Fruit fly (Drosophila melanogaster) whole organism, pupa: Measurements from ENCODE around the gene ND-30.

Experiments used
- CG10348 ChIP-seq: fragments of 200-800 bp; sonication (Bioruptor generic); IDR thresholded peaks from 2 replicates; pipeline ENCODE4 v1.3.6; 2022; ENCODE audit warnings: missing biosample characterization, missing genetic modification characterization
- CG12605 ChIP-seq: fragments of 200-800 bp; sonication (Bioruptor generic); IDR thresholded peaks from 2 replicates; pipeline ENCODE4 v1.3.6; 2022; ENCODE audit warnings: missing biosample characterization, missing genetic modification characterization
- CG13204 ChIP-seq: fragments of 200-800 bp; sonication (Bioruptor generic); optimal IDR thresholded peaks from 2 replicates; lab custom pipeline; 2018; ENCODE audit warnings: missing biosample characterization, mild to moderate bottlenecking, missing genetic modification characterization, moderate library complexity
- CG14655 ChIP-seq: fragments of 200-800 bp; sonication (Bioruptor generic); optimal IDR thresholded peaks from 3 replicates; lab custom pipeline; 2017; ENCODE audit warnings: mild to moderate bottlenecking, missing biosample characterization, missing genetic modification reagents, missing genetic modification characterization
- CG15710 ChIP-seq: fragments of 200-800 bp; sonication (Bioruptor generic); optimal IDR thresholded peaks from 2 replicates; lab custom pipeline; 2018; ENCODE audit warnings: missing biosample characterization, mild to moderate bottlenecking, missing genetic modification characterization, moderate library complexity
- CG17806 ChIP-seq: fragments of 200-800 bp; sonication (Bioruptor generic); optimal IDR thresholded peaks from 2 replicates; lab custom pipeline; 2018; ENCODE audit warnings: missing biosample characterization, mild to moderate bottlenecking, missing genetic modification characterization, moderate library complexity
- CG32121 ChIP-seq: fragments of 200-800 bp; sonication (Bioruptor generic); IDR thresholded peaks from 2 replicates; pipeline ENCODE4 v1.3.6; 2022; ENCODE audit warnings: missing biosample characterization, missing genetic modification characterization
- CG34367 ChIP-seq: fragments of 200-800 bp; sonication (Bioruptor generic); optimal IDR thresholded peaks from 2 replicates; lab custom pipeline; 2018; ENCODE audit warnings: missing biosample characterization, mild to moderate bottlenecking, missing genetic modification characterization
- CG4496 ChIP-seq: fragments of 200-800 bp; sonication (Bioruptor generic); IDR thresholded peaks from 3 replicates; pipeline ENCODE4 v1.3.6; 2022; ENCODE audit warnings: missing biosample characterization, missing genetic modification characterization
- CG8159 ChIP-seq: fragments of 200-800 bp; sonication (Bioruptor generic); optimal IDR thresholded peaks from 3 replicates; lab custom pipeline; 2018; ENCODE audit warnings: missing biosample characterization, mild to moderate bottlenecking, missing genetic modification characterization, moderate library complexity
- CG8301 ChIP-seq: fragments of 200-800 bp; sonication (Bioruptor generic); optimal IDR thresholded peaks from 2 replicates; lab custom pipeline; 2018; ENCODE audit warnings: missing biosample characterization, mild to moderate bottlenecking, missing genetic modification characterization
- CG9948 ChIP-seq: fragments of 200-800 bp; sonication (Bioruptor generic); optimal IDR thresholded peaks from 2 replicates; lab custom pipeline; 2018; ENCODE audit warnings: missing biosample characterization, mild to moderate bottlenecking, missing genetic modification characterization, moderate library complexity
- D1 ChIP-seq: fragments of 200-800 bp; sonication (Bioruptor generic); optimal IDR thresholded peaks from 2 replicates; lab custom pipeline; 2018; ENCODE audit warnings: missing biosample characterization, mild to moderate bottlenecking, missing genetic modification characterization, moderate library complexity
- EcR ChIP-seq: fragments of 200-800 bp; sonication (Bioruptor generic); optimal IDR thresholded peaks from 3 replicates; lab custom pipeline; 2019; ENCODE audit warnings: missing biosample characterization, missing genetic modification characterization, mild to moderate bottlenecking, moderate library complexity, missing genetic modification reagents
- Ets98B ChIP-seq: fragments of 200-800 bp; sonication (Bioruptor generic); IDR thresholded peaks from 2 replicates; pipeline ENCODE4 v1.3.6; 2022; ENCODE audit warnings: missing biosample characterization, missing genetic modification characterization
- Pif1A ChIP-seq: fragments of 200-800 bp; sonication (Bioruptor generic); optimal IDR thresholded peaks from 3 replicates; lab custom pipeline; 2016; ENCODE audit warnings: missing biosample characterization, missing genetic modification characterization
- Pif1B ChIP-seq: fragments of 200-800 bp; sonication (Bioruptor generic); optimal IDR thresholded peaks from 3 replicates; lab custom pipeline; 2016; ENCODE audit warnings: missing biosample characterization, missing genetic modification characterization
- Snoo ChIP-seq: fragments of 200-800 bp; sonication (Bioruptor generic); optimal IDR thresholded peaks from 3 replicates; lab custom pipeline; 2017; ENCODE audit warnings: missing biosample characterization, mild to moderate bottlenecking, missing genetic modification characterization, inconsistent platforms
- fd96Ca ChIP-seq: fragments of 200-800 bp; sonication (Bioruptor generic); IDR thresholded peaks from 3 replicates; pipeline ENCODE4 v1.3.6; 2022; ENCODE audit warnings: missing biosample characterization, missing genetic modification characterization
- gl ChIP-seq: fragments of 200-800 bp; sonication (Bioruptor generic); optimal IDR thresholded peaks from 2 replicates; lab custom pipeline; 2018; ENCODE audit warnings: missing biosample characterization, mild to moderate bottlenecking, missing genetic modification characterization
- rn ChIP-seq: fragments of 200-800 bp; sonication (Bioruptor generic); IDR thresholded peaks from 2 replicates; pipeline ENCODE4 v1.3.6; 2022; ENCODE audit warnings: missing biosample characterization, missing genetic modification characterization

The ND-30 gene

DNA sequence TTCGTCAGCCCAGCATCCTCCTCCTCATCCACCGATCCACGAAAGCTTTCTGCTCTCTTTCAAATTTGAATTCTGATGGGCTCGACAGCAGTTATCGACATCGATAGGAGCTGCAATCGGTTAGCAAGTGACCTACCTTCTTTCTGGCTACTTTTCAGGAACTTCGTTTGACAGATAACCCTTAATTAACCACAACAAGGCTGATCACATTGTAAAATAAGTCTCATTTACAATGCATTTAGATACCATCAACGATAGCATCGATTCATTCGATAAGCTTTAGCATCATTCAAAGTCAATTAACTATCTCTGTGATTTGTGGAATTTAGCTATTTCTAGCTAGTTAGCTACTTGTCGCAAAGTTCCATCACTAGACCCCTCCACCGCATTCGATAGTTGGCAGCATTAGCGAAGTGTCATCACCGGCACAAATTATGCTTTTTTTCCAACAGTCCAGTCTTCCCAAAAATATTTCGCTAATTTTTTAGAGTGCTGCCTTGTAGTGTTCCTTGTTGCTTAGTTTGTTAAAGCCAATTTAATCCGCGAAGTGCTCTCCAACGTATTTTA is 19.2 kb upstream of the ND-30 start, which contains the start of the genes MnM and Girdin:
Gene MnM (minus strand): TSS at position 51 of the 567 bp plus-strand sequence.
Gene Girdin (plus strand): TSS at position 401 of the 567 bp plus-strand sequence.
- TF ChIP-seq fd96Ca (GFP tag; lab: Robert Waterston, UW) (0 out of 3 replicates have a peak, but pooled peaks have one; percentile 53), Pif1B (GFP tag; lab: Kevin White, UChicago) (no peak), gl (tag; lab: Kevin White, UChicago) (no peak), CG17806 (tag; lab: Kevin White, UChicago) (no peak), CG34367 (tag; lab: Kevin White, UChicago) (no peak), CG14655 (GFP tag; lab: Kevin White, UChicago) (no peak), CG4496 (GFP tag; lab: Robert Waterston, UW) (no peak), EcR (GFP tag; lab: Kevin White, UChicago) (peak; percentile 7), CG32121 (GFP tag; lab: Robert Waterston, UW) (peak; percentile 35; the same call in 1 of the 2 replicates), rn (GFP tag; lab: Robert Waterston, UW) (no peak), CG10348 (GFP tag; lab: Robert Waterston, UW) (peak; percentile 16; the same call in 1 of the 2 replicates), CG8301 (no peak), CG12605 (GFP tag; lab: Robert Waterston, UW) (no peak)

DNA sequence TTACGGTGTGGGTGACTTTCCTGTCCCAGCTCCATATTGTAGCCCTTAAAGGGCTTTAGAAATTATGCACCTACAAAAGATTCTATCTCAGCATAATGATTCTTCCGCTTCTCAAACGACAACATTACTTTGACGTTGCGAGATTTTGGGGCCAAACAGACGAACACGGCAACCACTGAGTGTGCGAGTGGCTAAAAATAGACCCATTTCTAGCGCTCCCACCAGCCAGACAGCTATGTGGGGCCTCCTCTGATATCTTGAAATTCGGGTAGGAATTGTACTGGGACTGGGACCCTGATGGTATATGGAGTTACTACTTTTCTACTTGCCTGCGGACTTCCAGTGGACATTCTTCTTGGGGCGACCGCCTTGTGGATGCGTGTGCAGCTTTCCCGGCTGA is 18.5 kb upstream of the ND-30 start:
- TF ChIP-seq CG12605 (GFP tag; lab: Robert Waterston, UW): no peak

DNA sequence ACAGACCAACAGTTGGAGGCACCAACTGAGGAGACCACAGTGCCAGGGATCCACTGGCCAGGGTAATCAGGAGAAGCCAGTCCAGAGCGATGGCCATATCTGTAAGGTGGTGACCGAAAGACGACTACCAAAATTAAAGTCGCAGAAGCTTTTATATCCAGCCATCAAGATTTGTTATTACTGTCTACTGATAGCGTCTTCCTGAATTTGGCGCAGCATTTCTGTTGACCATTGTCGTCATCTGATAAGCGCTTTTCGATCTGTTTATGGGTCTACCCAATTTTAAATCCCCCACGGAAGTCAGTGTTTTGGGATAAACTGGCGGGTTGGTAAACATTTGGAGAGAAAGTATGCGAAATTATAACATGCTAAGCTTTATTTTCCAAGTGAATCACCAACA is 13.1 kb upstream of the ND-30 start, which contains the start of gene CG14963:
Gene CG14963 (minus strand): TSS at position 101 of the 400 bp plus-strand sequence.
- TF ChIP-seq fd96Ca (GFP tag; lab: Robert Waterston, UW) (no peak), Pif1B (GFP tag; lab: Kevin White, UChicago) (no peak), CG9948 (tag; lab: Kevin White, UChicago) (no peak), Pif1A (GFP tag; lab: Kevin White, UChicago) (no peak), CG15710 (tag; lab: Kevin White, UChicago) (no peak), EcR (GFP tag; lab: Kevin White, UChicago) (no peak), CG8301 (no peak), CG8159 (no peak), D1 (tag; lab: Kevin White, UChicago) (no peak), CG10348 (GFP tag; lab: Robert Waterston, UW) (no peak), CG12605 (GFP tag; lab: Robert Waterston, UW) (no peak), CG4496 (GFP tag; lab: Robert Waterston, UW) (no peak), CG13204 (GFP tag; lab: Kevin White, UChicago) (no peak)

DNA sequence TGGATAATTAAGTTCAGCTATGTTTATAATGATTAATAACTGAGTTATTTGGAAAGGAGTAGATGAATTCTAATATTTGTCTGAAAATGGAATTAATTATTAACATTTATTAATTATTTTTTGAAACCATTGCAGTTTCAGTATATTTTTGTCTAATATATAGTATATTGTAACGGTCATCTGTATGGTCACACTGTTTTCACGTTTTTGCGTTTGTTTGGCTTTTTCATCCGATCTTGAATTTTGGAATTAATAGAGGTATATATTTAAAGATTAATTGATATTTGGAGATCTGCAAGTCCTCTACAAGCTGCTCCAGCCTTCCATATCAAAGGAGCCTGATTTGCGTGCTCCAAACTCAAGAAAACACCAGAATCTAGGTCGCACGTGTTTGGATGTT is 9.7 kb upstream of the ND-30 start, which contains the start of the genes CG32278 and CG32281:
Gene CG32278 (plus strand): TSS at position 180 of the 400 bp plus-strand sequence.
Gene CG32281 (plus strand): TSS at position 269 of the 400 bp plus-strand sequence.
- no peak for TF ChIP-seq D1 (tag; lab: Kevin White, UChicago)
- no peak for TF ChIP-seq CG13204 (GFP tag; lab: Kevin White, UChicago)
- no peak for TF ChIP-seq CG12605 (GFP tag; lab: Robert Waterston, UW)
- no peak for TF ChIP-seq fd96Ca (GFP tag; lab: Robert Waterston, UW)
- no peak for TF ChIP-seq CG10348 (GFP tag; lab: Robert Waterston, UW)
- TF ChIP-seq Pif1B (GFP tag; lab: Kevin White, UChicago): no peak
- no peak for TF ChIP-seq CG15710 (tag; lab: Kevin White, UChicago)
- TF ChIP-seq Ets98B (GFP tag; lab: Robert Waterston, UW): no peak
- no peak for TF ChIP-seq EcR (GFP tag; lab: Kevin White, UChicago)
- TF ChIP-seq CG34367 (tag; lab: Kevin White, UChicago): no peak
- TF ChIP-seq CG14655 (GFP tag; lab: Kevin White, UChicago): no peak
- TF ChIP-seq Snoo (tag; lab: Kevin White, UChicago): no peak
- no peak for TF ChIP-seq CG8301
- TF ChIP-seq rn (GFP tag; lab: Robert Waterston, UW): no peak
- TF ChIP-seq CG32121 (GFP tag; lab: Robert Waterston, UW): no peak
- no peak for TF ChIP-seq Pif1A (GFP tag; lab: Kevin White, UChicago)
- no peak for TF ChIP-seq CG9948 (tag; lab: Kevin White, UChicago)
- no peak for TF ChIP-seq CG17806 (tag; lab: Kevin White, UChicago)
- TF ChIP-seq CG8159: no peak
- TF ChIP-seq, all 21 proteins: peak for 0

DNA sequence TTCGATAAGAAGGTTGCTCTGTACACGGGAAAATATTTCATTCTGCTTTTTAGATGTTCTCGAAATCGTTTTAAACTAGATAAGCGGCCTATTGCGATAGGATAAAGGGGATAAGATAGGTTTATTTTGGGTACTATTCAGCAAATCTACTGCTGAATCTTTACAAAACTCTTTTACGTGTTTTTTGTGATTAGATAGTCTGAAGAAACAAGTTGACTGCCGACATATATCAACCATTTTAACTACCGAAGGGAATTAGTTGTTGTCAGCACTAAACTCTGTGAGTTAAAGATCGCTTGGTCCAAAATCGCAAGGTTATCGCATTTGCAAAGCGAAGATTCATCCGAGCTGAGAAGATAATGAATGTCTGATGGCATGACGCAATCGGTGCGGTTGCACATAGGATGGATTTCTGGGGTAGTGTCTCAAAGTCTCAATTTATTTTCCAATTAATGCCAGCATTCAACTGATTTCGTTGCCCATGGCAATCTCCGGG is 6.9 kb upstream of the ND-30 start, which contains the start of gene Asciz:
Gene Asciz (minus strand): TSS at position 51 of the 496 bp plus-strand sequence.
- TF ChIP-seq CG32121 (GFP tag; lab: Robert Waterston, UW) (no peak), Pif1B (GFP tag; lab: Kevin White, UChicago) (no peak), CG8301 (no peak), CG13204 (GFP tag; lab: Kevin White, UChicago) (no peak), CG12605 (GFP tag; lab: Robert Waterston, UW) (no peak), Snoo (tag; lab: Kevin White, UChicago) (no peak)

DNA sequence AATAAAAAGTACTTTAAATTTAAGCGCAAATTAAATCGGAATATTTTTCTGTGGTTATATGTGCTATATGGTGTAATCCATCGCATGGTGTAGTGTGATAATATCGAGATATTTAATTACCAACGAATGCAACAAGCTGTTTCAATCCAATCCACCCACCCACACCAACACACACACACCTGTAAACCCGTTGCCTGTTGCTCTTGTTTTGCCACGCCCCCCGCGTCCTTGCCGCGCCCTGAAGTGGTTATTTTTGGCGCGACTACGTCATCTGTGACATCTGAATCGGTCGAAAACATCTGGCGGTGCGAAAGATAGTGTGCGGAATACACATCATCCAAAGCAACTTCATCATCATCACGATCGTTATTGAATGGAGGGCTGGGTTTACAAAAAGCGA is 6.0 kb upstream of the ND-30 start:
- TF ChIP-seq EcR (GFP tag; lab: Kevin White, UChicago) (peak; percentile 35), CG8301 (no peak)
